Fruit fly (Drosophila melanogaster) whole organism, embryonic: ENCODE measurements around the gene tws.

Experiments
- Antp ChIP-seq: fragments of 200-800 bp; sonication (Bioruptor generic); optimal IDR thresholded peaks from 3 replicates; lab custom pipeline; 2016; ENCODE audit warnings: missing biosample characterization, missing genetic modification characterization
- Atf6 ChIP-seq: fragments of 200-800 bp; sonication (Bioruptor generic); IDR thresholded peaks from 2 replicates; pipeline ENCODE4 v1.3.6; 2022; ENCODE audit warnings: missing biosample characterization, missing genetic modification characterization
- CG12236 ChIP-seq: fragments of 200-800 bp; sonication (Bioruptor generic); optimal IDR thresholded peaks from 2 replicates; lab custom pipeline; 2016; ENCODE audit warnings: missing biosample characterization, missing genetic modification characterization
- CG1233 ChIP-seq: fragments of 200-800 bp; sonication (Bioruptor generic); optimal IDR thresholded peaks from 4 replicates; lab custom pipeline; 2018; ENCODE audit warnings: missing biosample characterization, mild to moderate bottlenecking, missing genetic modification characterization
- CG12744 ChIP-seq: fragments of 200-800 bp; sonication (Bioruptor generic); optimal IDR thresholded peaks from 2 replicates; lab custom pipeline; 2016; ENCODE audit warnings: missing biosample characterization, missing genetic modification characterization
- CG13624 ChIP-seq: fragments of 200-800 bp; sonication (Bioruptor generic); optimal IDR thresholded peaks from 2 replicates; lab custom pipeline; 2016; ENCODE audit warnings: missing biosample characterization, missing genetic modification characterization
- CG1832 ChIP-seq: fragments of 200-800 bp; sonication (Bioruptor generic); optimal IDR thresholded peaks from 2 replicates; lab custom pipeline; 2017; ENCODE audit warnings: missing biosample characterization, mild to moderate bottlenecking, missing genetic modification characterization, inconsistent platforms
- CG18619 ChIP-seq: fragments of 200-800 bp; sonication (Bioruptor generic); optimal IDR thresholded peaks from 3 replicates; lab custom pipeline; 2017; ENCODE audit warnings: missing biosample characterization, mild to moderate bottlenecking, missing genetic modification characterization
- CG2889 ChIP-seq: fragments of 200-800 bp; sonication (Bioruptor generic); IDR thresholded peaks from 3 replicates; pipeline ENCODE4 v1.3.6; 2022; ENCODE audit warnings: missing biosample characterization, missing genetic modification characterization
- CG30020 ChIP-seq: fragments of 200-800 bp; optimal IDR thresholded peaks from 2 replicates; lab custom pipeline; 2019; ENCODE audit warnings: missing biosample characterization, mild to moderate bottlenecking, missing genetic modification characterization, moderate library complexity
- CG31224 ChIP-seq: fragments of 200-800 bp; sonication (Bioruptor generic); IDR thresholded peaks from 2 replicates; pipeline ENCODE4 v1.3.6; 2022; ENCODE audit warnings: missing biosample characterization, missing genetic modification characterization
- CG32767 ChIP-seq: fragments of 200-800 bp; sonication (Bioruptor generic); IDR thresholded peaks from 2 replicates; pipeline ENCODE4 v1.3.6; 2022; ENCODE audit warnings: missing biosample characterization, missing genetic modification characterization
- CG4328 ChIP-seq: fragments of 200-800 bp; sonication (Bioruptor generic); optimal IDR thresholded peaks from 3 replicates; lab custom pipeline; 2017; ENCODE audit warnings: missing biosample characterization, missing genetic modification reagents, missing genetic modification characterization
- CG6765 ChIP-seq: fragments of 200-800 bp; sonication (Bioruptor generic); optimal IDR thresholded peaks from 3 replicates; lab custom pipeline; 2017; ENCODE audit warnings: missing biosample characterization, mild to moderate bottlenecking, missing genetic modification characterization
- CG7987 ChIP-seq: fragments of 200-800 bp; sonication (Bioruptor generic); optimal IDR thresholded peaks from 2 replicates; lab custom pipeline; 2018; ENCODE audit warnings: missing biosample characterization, mild to moderate bottlenecking, missing genetic modification characterization, moderate library complexity
- CG8765 ChIP-seq: fragments of 200-800 bp; sonication (Bioruptor generic); IDR thresholded peaks from 2 replicates; pipeline ENCODE4 v1.3.6; 2022; ENCODE audit warnings: missing biosample characterization, missing genetic modification characterization
- CG8924 ChIP-seq: fragments of 200-800 bp; optimal IDR thresholded peaks from 3 replicates; lab custom pipeline; 2019; ENCODE audit warnings: missing biosample characterization, mild to moderate bottlenecking, missing genetic modification characterization, moderate library complexity
- Dek ChIP-seq: fragments of 200-800 bp; sonication (Bioruptor generic); optimal IDR thresholded peaks from 3 replicates; lab custom pipeline; 2019; ENCODE audit warnings: missing biosample characterization, mild to moderate bottlenecking, missing genetic modification characterization, moderate library complexity
- Dip2 ChIP-seq: fragments of 200-800 bp; sonication (Bioruptor generic); IDR thresholded peaks from 2 replicates; pipeline ENCODE4 v1.3.6; 2022; ENCODE audit warnings: missing biosample characterization, missing genetic modification characterization
- Elba2 ChIP-seq: fragments of 200-800 bp; sonication (Bioruptor generic); optimal IDR thresholded peaks from 3 replicates; lab custom pipeline; 2016; ENCODE audit warnings: missing biosample characterization, missing genetic modification characterization
- Hr51 ChIP-seq, 2 experiments: fragments of 200-800 bp; sonication (Bioruptor generic); optimal IDR thresholded peaks; 2 replicates in 1 of 2; 3 replicates in 1 of 2; lab custom pipeline; 2016 to 2018; ENCODE audit warnings: missing biosample characterization in 2 of 2, missing genetic modification characterization in 2 of 2, mild to moderate bottlenecking in 1 of 2, moderate library complexity in 1 of 2
- Hsf ChIP-seq: fragments of 200-800 bp; sonication (Bioruptor generic); optimal IDR thresholded peaks from 3 replicates; lab custom pipeline; 2016; ENCODE audit warnings: missing biosample characterization, missing genetic modification characterization
- Kr ChIP-seq: fragments of 200-800 bp; sonication (Bioruptor generic); optimal IDR thresholded peaks from 2 replicates; lab custom pipeline; 2017; ENCODE audit warnings: missing biosample characterization, mild to moderate bottlenecking, missing genetic modification characterization
- NC2β ChIP-seq: fragments of 200-800 bp; sonication (Bioruptor generic); optimal IDR thresholded peaks from 2 replicates; lab custom pipeline; 2016; ENCODE audit warnings: missing biosample characterization, missing genetic modification characterization
- Nf-YA ChIP-seq: fragments of 200-800 bp; sonication (Bioruptor generic); IDR thresholded peaks from 2 replicates; pipeline ENCODE4 v1.3.6; 2022; ENCODE audit warnings: missing biosample characterization, missing genetic modification characterization
- Sry-δ ChIP-seq: fragments of 200-800 bp; sonication (Bioruptor generic); optimal IDR thresholded peaks from 2 replicates; lab custom pipeline; 2016; ENCODE audit warnings: missing biosample characterization, missing genetic modification characterization
- TFAM ChIP-seq: fragments of 200-800 bp; sonication (Bioruptor generic); optimal IDR thresholded peaks from 2 replicates; lab custom pipeline; 2017; ENCODE audit warnings: missing biosample characterization, missing genetic modification characterization, inconsistent platforms
- Tbp ChIP-seq: fragments of >200 bp; optimal IDR thresholded peaks from 2 replicates; lab custom pipeline; 2018; ENCODE audit warnings: missing biosample characterization, missing genetic modification characterization
- Trl ChIP-seq, 3 experiments: fragments of >200 bp in 2 of 3; fragments of 200-800 bp in 1 of 3; sonication (Bioruptor generic) in 1 of 3; optimal IDR thresholded peaks; 2 replicates in 1 of 3; 3 replicates in 2 of 3; lab custom pipeline; 2016 to 2017; ENCODE audit warnings: missing biosample characterization in 1 of 3, missing genetic modification characterization in 1 of 3
- Vsx1 ChIP-seq: fragments of 200-800 bp; sonication (Bioruptor generic); optimal IDR thresholded peaks from 2 replicates; lab custom pipeline; 2017; ENCODE audit warnings: missing biosample characterization, mild to moderate bottlenecking, missing genetic modification characterization, missing genetic modification reagents
- Xbp1 ChIP-seq: fragments of 200-800 bp; sonication (Bioruptor generic); optimal IDR thresholded peaks from 3 replicates; lab custom pipeline; 2016; ENCODE audit warnings: missing biosample characterization, mild to moderate bottlenecking, missing genetic modification characterization
- ash1 ChIP-seq: fragments of 200-800 bp; sonication (Bioruptor generic); optimal IDR thresholded peaks from 2 replicates; lab custom pipeline; 2018; ENCODE audit warnings: missing biosample characterization, mild to moderate bottlenecking, missing genetic modification characterization
- bbx ChIP-seq: fragments of 200-800 bp; sonication (Bioruptor generic); IDR thresholded peaks from 2 replicates; pipeline ENCODE4 v1.3.6; 2022; ENCODE audit warnings: missing biosample characterization, missing genetic modification characterization; ENCODE audit not compliant: partially characterized antibody
- bcd ChIP-seq: fragments of 200-800 bp; sonication (Bioruptor generic); optimal IDR thresholded peaks from 2 replicates; lab custom pipeline; 2017; ENCODE audit warnings: missing biosample characterization, mild to moderate bottlenecking, missing genetic modification characterization
- caup ChIP-seq: fragments of 200-800 bp; sonication (Bioruptor generic); optimal IDR thresholded peaks from 3 replicates; lab custom pipeline; 2017; ENCODE audit warnings: missing biosample characterization, mild to moderate bottlenecking, missing genetic modification characterization, moderate library complexity; ENCODE audit not compliant: severe bottlenecking
- corto ChIP-seq: fragments of 200-800 bp; sonication (Bioruptor generic); optimal IDR thresholded peaks from 2 replicates; lab custom pipeline; 2016; ENCODE audit warnings: missing biosample characterization, mild to moderate bottlenecking, missing genetic modification characterization, moderate library complexity
- cwo ChIP-seq: fragments of 200-800 bp; sonication (Bioruptor generic); optimal IDR thresholded peaks from 3 replicates; lab custom pipeline; 2017; ENCODE audit warnings: missing biosample characterization, missing genetic modification characterization, mild to moderate bottlenecking, moderate library complexity, missing genetic modification reagents
- dati ChIP-seq: fragments of 200-800 bp; sonication (Bioruptor generic); IDR thresholded peaks from 2 replicates; pipeline ENCODE4 v1.3.6; 2022; ENCODE audit warnings: missing biosample characterization, missing genetic modification characterization
- dmrt99B ChIP-seq: fragments of 200-800 bp; sonication (Bioruptor generic); optimal IDR thresholded peaks from 2 replicates; lab custom pipeline; 2018; ENCODE audit warnings: missing biosample characterization, mild to moderate bottlenecking, missing genetic modification characterization, moderate library complexity
- dysf ChIP-seq: fragments of 200-800 bp; sonication (Bioruptor generic); IDR thresholded peaks from 3 replicates; pipeline ENCODE4 v1.3.6; 2022; ENCODE audit warnings: missing biosample characterization, missing genetic modification characterization
- pb ChIP-seq: fragments of 200-800 bp; sonication (Bioruptor generic); optimal IDR thresholded peaks from 3 replicates; lab custom pipeline; 2016; ENCODE audit warnings: missing biosample characterization, missing genetic modification characterization
- repo ChIP-seq: fragments of 200-800 bp; sonication (Bioruptor generic); optimal IDR thresholded peaks from 2 replicates; lab custom pipeline; 2016; ENCODE audit warnings: missing biosample characterization, missing genetic modification characterization
- sim ChIP-seq: fragments of 200-800 bp; sonication (Bioruptor generic); IDR thresholded peaks from 2 replicates; pipeline ENCODE4 v1.3.6; 2022; ENCODE audit warnings: missing biosample characterization, missing genetic modification characterization
- sisA ChIP-seq: fragments of 200-800 bp; sonication (Bioruptor generic); IDR thresholded peaks from 2 replicates; pipeline ENCODE4 v1.3.6; 2022; ENCODE audit warnings: missing biosample characterization, missing genetic modification characterization
- sob ChIP-seq: fragments of 200-800 bp; sonication (Bioruptor generic); IDR thresholded peaks from 2 replicates; pipeline ENCODE4 v1.3.6; 2022; ENCODE audit warnings: missing biosample characterization, missing genetic modification characterization
- sug ChIP-seq: fragments of 200-800 bp; optimal IDR thresholded peaks from 2 replicates; lab custom pipeline; 2019; ENCODE audit warnings: missing biosample characterization, mild to moderate bottlenecking, missing genetic modification characterization, moderate library complexity
- tap ChIP-seq: fragments of 200-800 bp; optimal IDR thresholded peaks from 3 replicates; lab custom pipeline; 2019; ENCODE audit warnings: missing biosample characterization, mild to moderate bottlenecking, missing genetic modification characterization, moderate library complexity
- tin ChIP-seq: fragments of 200-800 bp; sonication (Bioruptor generic); optimal IDR thresholded peaks from 3 replicates; lab custom pipeline; 2016; ENCODE audit warnings: missing biosample characterization, missing genetic modification characterization
- tna ChIP-seq: fragments of 200-800 bp; sonication (Bioruptor generic); IDR thresholded peaks from 2 replicates; pipeline ENCODE4 v1.3.6; 2022; ENCODE audit warnings: missing biosample characterization, missing genetic modification characterization; ENCODE audit not compliant: partially characterized antibody
- twi ChIP-seq: fragments of 200-800 bp; optimal IDR thresholded peaks from 2 replicates; lab custom pipeline; 2019; ENCODE audit warnings: missing biosample characterization, mild to moderate bottlenecking, missing genetic modification characterization, moderate library complexity
- zfh1 ChIP-seq: fragments of 200-800 bp; sonication (Bioruptor generic); IDR thresholded peaks from 3 replicates; pipeline ENCODE4 v1.3.6; 2022; ENCODE audit warnings: missing biosample characterization, missing genetic modification characterization

Gene tws

DNA sequence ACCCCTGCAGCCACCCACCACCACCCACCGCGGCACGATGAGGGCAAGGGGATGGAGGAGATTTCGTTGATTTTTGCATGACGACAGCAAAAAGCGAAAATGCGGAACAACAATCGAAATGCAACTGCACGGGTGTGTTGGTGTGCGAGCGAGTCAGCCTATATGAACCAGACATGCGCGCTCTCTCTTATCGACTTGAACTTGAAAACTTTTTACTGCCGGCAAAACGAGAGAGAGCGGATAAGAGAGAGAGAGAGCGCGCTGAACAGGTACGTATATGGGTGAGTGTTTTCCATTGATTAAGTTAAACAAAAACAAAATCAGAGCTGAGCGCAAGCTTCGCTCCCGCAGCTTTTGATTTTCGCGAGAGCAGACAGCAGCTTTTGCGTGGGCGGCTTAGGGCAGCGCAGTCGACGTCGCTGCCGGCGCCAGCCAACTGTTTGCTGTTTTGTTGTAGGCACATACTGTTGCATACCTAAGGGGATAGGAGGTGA lies 50.4 kb downstream of the tws start (continued):
- TF ChIP-seq Hr51 (GFP tag; optimal IDR thresholded peaks at IDR 0.05; lab: Kevin White, UChicago) (peak in 1 of 2 experiments; percentile 40), dmrt99B (tag; lab: Kevin White, UChicago) (no peak), Kr (GFP tag; lab: Kevin White, UChicago) (no peak), Trl (optimal IDR thresholded peaks at IDR 0.05; lab: Kevin White, UChicago) (peak; percentile 90 to 98), Trl (GFP tag; optimal IDR thresholded peaks at IDR 0.05; lab: Kevin White, UChicago) (peak; percentile 51), CG8924 (tag; lab: Kevin White, UChicago) (no peak), caup (GFP tag; lab: Kevin White, UChicago) (no peak), cwo (GFP tag; lab: Kevin White, UChicago) (no peak), pb (GFP tag; lab: Kevin White, UChicago) (no peak), bbx (no peak), sug (tag; lab: Kevin White, UChicago) (no peak), sisA (GFP tag; lab: Robert Waterston, UW) (no peak), CG30020 (tag; lab: Kevin White, UChicago) (no peak), CG7987 (GFP tag; lab: Kevin White, UChicago) (no peak), corto (GFP tag; lab: Kevin White, UChicago) (peak; percentile 34), CG8765 (no peak), CG1233 (GFP tag; lab: Kevin White, UChicago) (no peak), Antp (GFP tag; lab: Kevin White, UChicago) (no peak), CG13624 (GFP tag; lab: Kevin White, UChicago) (no peak), sob (no peak), Sry-δ (GFP tag; lab: Kevin White, UChicago) (no peak), Tbp (GFP tag; lab: Kevin White, UChicago) (no peak), tna (GFP tag; lab: Robert Waterston, UW) (no peak; the same call in 1 of the 2 replicates), dysf (GFP tag; lab: Robert Waterston, UW) (no peak), Xbp1 (GFP tag; lab: Kevin White, UChicago) (no peak), Dip2 (GFP tag; lab: Robert Waterston, UW) (no peak), CG4328 (no peak), Nf-YA (GFP tag; lab: Robert Waterston, UW) (no peak), CG32767 (GFP tag; lab: Robert Waterston, UW) (no peak), CG31224 (GFP tag; lab: Robert Waterston, UW) (no peak), CG1832 (GFP tag; lab: Kevin White, UChicago) (peak; percentile 62), CG2889 (GFP tag; lab: Robert Waterston, UW) (no peak), ash1 (no peak), tap (tag; lab: Kevin White, UChicago) (no peak), zfh1 (GFP tag; lab: Robert Waterston, UW) (no peak), Hsf (GFP tag; lab: Kevin White, UChicago) (no peak), twi (tag; lab: Kevin White, UChicago) (no peak), Elba2 (no peak), Dek (tag; lab: Kevin White, UChicago) (no peak), NC2β (GFP tag; lab: Kevin White, UChicago) (no peak), CG12744 (GFP tag; lab: Kevin White, UChicago) (no peak), Atf6 (GFP tag; lab: Robert Waterston, UW) (no peak), Vsx1 (GFP tag; lab: Kevin White, UChicago) (no peak), CG6765 (GFP tag; lab: Kevin White, UChicago) (no peak), dati (no peak), CG18619 (GFP tag; lab: Kevin White, UChicago) (no peak), sim (GFP tag; lab: Robert Waterston, UW) (no peak), CG12236 (GFP tag; lab: Kevin White, UChicago) (no peak), repo (GFP tag; lab: Kevin White, UChicago) (no peak), bcd (GFP tag; lab: Kevin White, UChicago) (no peak), tin (GFP tag; lab: Kevin White, UChicago) (no peak), TFAM (GFP tag; lab: Kevin White, UChicago) (no peak)
